Fruit fly (Drosophila melanogaster): ENCODE results near the gene CG32706.

DNA sequence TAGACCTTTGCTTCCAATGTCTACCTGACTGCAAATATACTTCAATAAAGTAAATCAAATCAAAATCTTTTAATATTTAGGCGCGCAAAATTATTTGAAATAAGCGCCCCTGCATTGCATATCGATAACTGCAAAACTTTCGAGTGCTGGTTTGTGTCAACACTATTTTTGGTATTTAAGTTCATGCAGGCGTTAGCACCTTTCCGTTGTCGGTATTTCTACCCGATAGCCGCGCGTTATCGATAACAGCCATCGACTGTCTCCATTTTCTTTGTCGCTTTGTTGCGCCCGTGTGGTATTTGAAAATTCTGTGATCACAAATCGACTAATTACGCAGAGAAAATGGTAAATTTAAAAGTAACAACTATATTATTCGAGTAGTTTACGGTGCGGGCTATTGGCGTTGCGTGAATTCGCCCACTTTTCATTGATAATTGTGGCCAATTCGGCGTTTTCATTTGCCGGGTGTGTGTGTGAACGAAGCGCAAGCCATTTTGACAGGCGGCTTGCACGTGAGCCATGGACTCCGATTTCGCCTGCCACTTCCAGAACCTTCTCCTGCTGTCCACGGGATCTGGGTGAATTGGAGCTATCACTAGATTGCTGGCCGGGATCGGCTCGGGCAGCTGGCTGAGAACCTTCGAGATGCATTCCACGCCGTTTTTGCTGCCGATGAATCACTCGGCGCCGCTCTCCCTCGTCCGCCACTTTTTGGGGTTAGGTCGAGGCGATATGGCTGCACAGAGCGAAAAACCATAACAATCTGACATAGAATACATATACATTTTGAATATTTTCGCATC is 2.5 kb downstream of the CG32706 start, which contains the start of gene CCT2:
- TF ChIP-seq CG8478 (optimal IDR thresholded peaks at IDR 0.05): no peak
- peak in 1 of 2 experiments; percentile 25 for TF ChIP-seq CTCF (optimal IDR thresholded peaks at IDR 0.05)
